Fruit fly (Drosophila melanogaster) whole organism, wandering third instar larva: ENCODE data around the gene Elp5.

ENCODE experiments used
- Dfd ChIP-seq: fragments of >200 bp; optimal IDR thresholded peaks from 2 replicates; lab custom pipeline; 2017; ENCODE audit warnings: missing biosample characterization, missing genetic modification characterization
- Hr83 ChIP-seq: fragments of 200-300 bp; sonication (Bioruptor generic); optimal IDR thresholded peaks from 2 replicates; lab custom pipeline; 2016; ENCODE audit warnings: missing biosample characterization, mild to moderate bottlenecking, missing genetic modification characterization, moderate library complexity; ENCODE audit not compliant: poor library complexity, severe bottlenecking
- Jra ChIP-seq: sonication (Bioruptor generic); optimal IDR thresholded peaks from 2 replicates; lab custom pipeline; 2016; ENCODE audit warnings: missing biosample characterization, missing genetic modification characterization
- br ChIP-seq: fragments of 200-800 bp; sonication (Bioruptor generic); optimal IDR thresholded peaks from 2 replicates; lab custom pipeline; 2016; ENCODE audit warnings: missing biosample characterization, missing genetic modification characterization
- lola ChIP-seq: fragments of >200 bp; optimal IDR thresholded peaks from 2 replicates; lab custom pipeline; 2017; ENCODE audit warnings: missing biosample characterization, missing genetic modification characterization
- pan ChIP-seq: fragments of >200 bp; optimal IDR thresholded peaks from 2 replicates; lab custom pipeline; 2017
- psq ChIP-seq: fragments of 200-800 bp; sonication (Bioruptor generic); optimal IDR thresholded peaks from 3 replicates; lab custom pipeline; 2017; ENCODE audit warnings: missing biosample characterization, mild to moderate bottlenecking, missing genetic modification characterization, moderate library complexity

DNA sequence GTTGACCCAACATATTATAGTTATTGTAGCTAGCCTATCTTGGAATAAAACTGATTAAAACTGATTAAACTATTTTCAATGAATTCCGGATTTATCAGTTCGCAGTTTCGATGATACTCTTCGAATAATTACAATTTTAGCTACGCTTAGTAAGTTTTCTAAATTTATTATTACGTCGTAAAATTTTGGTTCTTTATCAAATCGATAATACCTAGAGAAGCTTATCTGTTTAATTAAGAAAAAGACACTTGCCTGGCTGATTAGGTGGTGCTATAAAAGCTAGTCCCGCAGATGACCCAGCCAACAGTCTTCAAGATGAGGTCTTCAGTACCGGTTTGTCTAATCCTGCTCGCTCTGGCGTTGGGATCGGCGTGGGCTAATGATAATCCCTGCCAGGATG, 11.3 kb downstream of the Elp5 start, which contains the start of gene CG32302:
- no peak for TF ChIP-seq Jra (GFP tag; lab: Kevin White, UChicago)
- no peak for TF ChIP-seq psq (GFP tag; lab: Kevin White, UChicago)
- no peak for TF ChIP-seq pan (lab: Kevin White, UChicago)
- TF ChIP-seq Dfd (GFP tag; lab: Kevin White, UChicago), result no peak
- TF ChIP-seq Hr83 (GFP tag; lab: Kevin White, UChicago), result no peak
- no peak for TF ChIP-seq br (GFP tag; lab: Kevin White, UChicago)
- no peak for TF ChIP-seq lola (GFP tag; lab: Kevin White, UChicago)
